Worm (Caenorhabditis elegans) whole organism, early embryonic: ENCODE measurements around the gene ZK418.13.

Source experiments
- B0310.2 ChIP-seq: sonication (generic microtip); optimal IDR thresholded peaks from 2 replicates; lab custom pipeline; 2016; ENCODE audit warnings: mild to moderate bottlenecking, missing genetic modification characterization, missing compliant biosample characterization
- aly-1 ChIP-seq: sonication (generic microtip); optimal IDR thresholded peaks from 2 replicates; lab custom pipeline; 2016; ENCODE audit warnings: missing genetic modification characterization, missing compliant biosample characterization
- ama-1 ChIP-seq: fragments of 150-350 bp; optimal IDR thresholded peaks from 2 replicates; lab custom pipeline; 2014
- ceh-13 ChIP-seq: fragments of 200-800 bp; sonication (Bioruptor generic); optimal IDR thresholded peaks from 2 replicates; lab custom pipeline; 2018; ENCODE audit warnings: mild to moderate bottlenecking, missing genetic modification characterization, missing compliant biosample characterization
- ceh-36 ChIP-seq: sonication (generic microtip); optimal IDR thresholded peaks from 2 replicates; lab custom pipeline; 2016; ENCODE audit warnings: missing genetic modification characterization, inconsistent platforms, missing compliant biosample characterization
- ets-7 ChIP-seq: sonication (generic microtip); optimal IDR thresholded peaks from 2 replicates; lab custom pipeline; 2016; ENCODE audit warnings: missing genotype, missing genetic modification characterization, missing compliant biosample characterization
- flt-1 ChIP-seq: fragments of 200-800 bp; sonication (Bioruptor generic); IDR thresholded peaks from 2 replicates; pipeline ENCODE4 v1.3.6; 2022; ENCODE audit warnings: missing genetic modification characterization, missing compliant biosample characterization
- hmbx-1 ChIP-seq: sonication (generic microtip); optimal IDR thresholded peaks from 2 replicates; lab custom pipeline; 2016; ENCODE audit warnings: mild to moderate bottlenecking, missing genetic modification characterization, missing compliant biosample characterization
- hmg-4 ChIP-seq: fragments of 200-800 bp; sonication (Bioruptor generic); optimal IDR thresholded peaks from 2 replicates; lab custom pipeline; 2018; ENCODE audit warnings: mild to moderate bottlenecking, missing genetic modification characterization, missing compliant biosample characterization
- hnd-1 ChIP-seq: sonication (generic microtip); optimal IDR thresholded peaks from 2 replicates; lab custom pipeline; 2016; ENCODE audit warnings: missing genetic modification characterization, missing compliant biosample characterization
- pes-1 ChIP-seq: fragments of 200-800 bp; sonication (Bioruptor generic); IDR thresholded peaks from 2 replicates; pipeline ENCODE4 v1.3.6; 2022; ENCODE audit warnings: missing genetic modification reagents, missing genetic modification characterization, missing compliant biosample characterization
- tbx-11 ChIP-seq: fragments of 200-800 bp; sonication (Bioruptor generic); IDR thresholded peaks from 2 replicates; pipeline ENCODE4 v1.3.6; 2022; ENCODE audit warnings: missing genetic modification characterization, missing compliant biosample characterization
- tbx-37 ChIP-seq: fragments of 200-800 bp; sonication (Bioruptor generic); conservative IDR thresholded peaks from 2 replicates; pipeline ENCODE4 v1.3.6; 2022; ENCODE audit warnings: missing genetic modification reagents, missing genetic modification characterization, missing compliant biosample characterization
- tra-4 ChIP-seq: sonication (generic microtip); optimal IDR thresholded peaks from 2 replicates; lab custom pipeline; 2017; ENCODE audit warnings: missing genetic modification characterization, missing compliant biosample characterization

DNA sequence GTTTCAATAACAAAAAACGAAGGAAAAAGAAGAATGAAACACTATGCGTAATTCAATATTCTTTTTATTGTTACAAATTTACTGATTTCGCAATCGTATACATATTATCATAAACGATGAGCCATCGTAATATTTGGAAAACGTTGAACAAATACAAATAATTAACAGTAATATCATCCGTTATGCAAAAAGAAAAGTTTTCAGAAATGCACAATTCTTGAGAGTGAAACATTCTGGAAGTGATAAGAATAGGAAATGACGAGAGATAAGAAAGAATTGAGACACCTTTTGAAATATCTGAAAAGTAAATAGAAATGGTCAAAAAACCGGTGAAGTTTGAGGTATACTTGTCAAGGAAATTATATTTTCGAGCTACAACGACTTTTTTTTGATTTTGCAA lies 5.2 kb upstream of the ZK418.13 start:
- TF ChIP-seq aly-1 (tag; lab: Kevin White, UChicago) (no peak), ceh-13 (GFP tag; lab: Kevin White, UChicago) (no peak), ama-1 (lab: Kevin White, UChicago) (no peak), pes-1 (GFP tag; lab: Robert Waterston, UW) (no peak), hnd-1 (tag; lab: Kevin White, UChicago) (no peak), hmg-4 (GFP tag; lab: Kevin White, UChicago) (no peak), flt-1 (GFP tag; lab: Robert Waterston, UW) (no peak), B0310.2 (tag; lab: Kevin White, UChicago) (no peak), tbx-11 (GFP tag; lab: Robert Waterston, UW) (no peak), tbx-37 (GFP tag; lab: Robert Waterston, UW) (no peak), hmbx-1 (tag; lab: Kevin White, UChicago) (no peak), tra-4 (tag; lab: Kevin White, UChicago) (no peak), ceh-36 (tag; lab: Kevin White, UChicago) (no peak), ets-7 (no peak)
